In genomic region chr3R:7109760-7110303, dm6 we compare ENCODE assay signal across 2 fruit fly cellular contexts.
TF ChIP-seq lines count a peak whose summit lies in the region.

No protein-coding gene starts in this region.

TF ChIP-seq in whole organism, embryonic, 481 proteins besides CTCF, POLR2A, EP300 and RAD21 (continued from another document):
- TF ChIP-seq Atf6 (GFP tag; IDR thresholded peaks at IDR 0.05; lab: Robert Waterston, UW) (no peak), CG1832 (GFP tag; optimal IDR thresholded peaks at IDR 0.05; lab: Kevin White, UChicago) (peak; percentile 49), ac (GFP tag; optimal IDR thresholded peaks at IDR 0.05; lab: Kevin White, UChicago) (peak; percentile 19), CG4854 (GFP tag; optimal IDR thresholded peaks at IDR 0.05; lab: Kevin White, UChicago) (no peak), HmgZ (tag; optimal IDR thresholded peaks at IDR 0.05; lab: Kevin White, UChicago) (no peak), kni (GFP tag; optimal IDR thresholded peaks at IDR 0.05; lab: Kevin White, UChicago) (peak; percentile 71), dmrt11E (tag; optimal IDR thresholded peaks at IDR 0.05; lab: Kevin White, UChicago) (no peak), CoRest (tag; optimal IDR thresholded peaks at IDR 0.05; lab: Kevin White, UChicago) (no peak), luna (GFP tag; optimal IDR thresholded peaks at IDR 0.05; lab: Kevin White, UChicago) (no peak), bsh (GFP tag; optimal IDR thresholded peaks at IDR 0.05; lab: Kevin White, UChicago) (peak in 1 of 2 experiments; percentile 50), sqz (GFP tag; optimal IDR thresholded peaks at IDR 0.05; lab: Kevin White, UChicago) (peak; percentile 25), gcm (GFP tag; optimal IDR thresholded peaks at IDR 0.05; lab: Kevin White, UChicago) (peak; percentile 54), D (optimal IDR thresholded peaks at IDR 0.05; lab: Kevin White, UChicago) (peak; percentile 72), D (GFP tag; optimal IDR thresholded peaks at IDR 0.05; lab: Kevin White, UChicago) (no peak), CG13123 (GFP tag; optimal IDR thresholded peaks at IDR 0.05; lab: Kevin White, UChicago) (no peak), nerfin-1 (tag; optimal IDR thresholded peaks at IDR 0.05; lab: Kevin White, UChicago) (peak; percentile 22), cg (GFP tag; optimal IDR thresholded peaks at IDR 0.05; lab: Kevin White, UChicago) (peak; percentile 83), CG1792 (GFP tag; optimal IDR thresholded peaks at IDR 0.05; lab: Kevin White, UChicago) (no peak), pros (GFP tag; optimal IDR thresholded peaks at IDR 0.05; lab: Kevin White, UChicago) (peak; percentile 78), pnt (GFP tag; optimal IDR thresholded peaks at IDR 0.05; lab: Kevin White, UChicago) (no peak), CG4360 (GFP tag; IDR thresholded peaks at IDR 0.05; lab: Robert Waterston, UW) (peak; percentile 96), onecut (GFP tag; IDR thresholded peaks at IDR 0.05; lab: Robert Waterston, UW) (no peak), sna (GFP tag; IDR thresholded peaks at IDR 0.05; lab: Robert Waterston, UW; ENCODE audit: partially characterized antibody) (peak; percentile 30; the same call in 1 of the 2 replicates), ci (GFP tag; IDR thresholded peaks at IDR 0.05; lab: Robert Waterston, UW) (peak; percentile 51; the same call in 2 of the 3 replicates), CG9932 (GFP tag; IDR thresholded peaks at IDR 0.05; lab: Robert Waterston, UW) (no peak), CG9817 (tag; optimal IDR thresholded peaks at IDR 0.05; lab: Kevin White, UChicago) (no peak), dmrt99B (tag; optimal IDR thresholded peaks at IDR 0.05; lab: Kevin White, UChicago) (no peak), Dll (GFP tag; IDR thresholded peaks at IDR 0.05; lab: Robert Waterston, UW; ENCODE audit: partially characterized antibody) (0 out of 4 replicates have a peak, but pooled peaks have one; percentile 20), Ptx1 (GFP tag; IDR thresholded peaks at IDR 0.05; lab: Robert Waterston, UW) (no peak), CG16813 (GFP tag; IDR thresholded peaks at IDR 0.05; lab: Robert Waterston, UW; ENCODE audit: partially characterized antibody) (no peak), E2f1 (GFP tag; IDR thresholded peaks at IDR 0.05; lab: Robert Waterston, UW) (no peak), CG15479 (GFP tag; optimal IDR thresholded peaks at IDR 0.05; lab: Kevin White, UChicago) (peak; percentile 95), Kr (GFP tag; optimal IDR thresholded peaks at IDR 0.05; lab: Kevin White, UChicago) (peak; percentile 31), CG17385 (GFP tag; optimal IDR thresholded peaks at IDR 0.05; lab: Kevin White, UChicago) (peak; percentile 70), Atf-2 (GFP tag; optimal IDR thresholded peaks at IDR 0.05; lab: Kevin White, UChicago) (no peak), Sry-δ (GFP tag; optimal IDR thresholded peaks at IDR 0.05; lab: Kevin White, UChicago) (no peak), Fer1 (GFP tag; optimal IDR thresholded peaks at IDR 0.05; lab: Kevin White, UChicago) (no peak), chinmo (GFP tag; IDR thresholded peaks at IDR 0.05; lab: Robert Waterston, UW; ENCODE audit: partially characterized antibody) (peak; percentile 78; the same call in 1 of the 4 replicates), Trl (optimal IDR thresholded peaks at IDR 0.05; lab: Kevin White, UChicago) (peak; percentile 81 to 96), Trl (GFP tag; optimal IDR thresholded peaks at IDR 0.05; lab: Kevin White, UChicago) (no peak), CG11504 (tag; optimal IDR thresholded peaks at IDR 0.05; lab: Kevin White, UChicago) (peak; percentile 25), chn (GFP tag; optimal IDR thresholded peaks at IDR 0.05; lab: Kevin White, UChicago) (peak; percentile 62), salm (tag; optimal IDR thresholded peaks at IDR 0.05; lab: Kevin White, UChicago) (no peak), CG2129 (GFP tag; IDR thresholded peaks at IDR 0.05; lab: Robert Waterston, UW; ENCODE audit: partially characterized antibody) (no peak), toy (GFP tag; IDR thresholded peaks at IDR 0.05; lab: Robert Waterston, UW) (no peak), zen (tag; optimal IDR thresholded peaks at IDR 0.05; lab: Kevin White, UChicago) (peak; percentile 43), seq (GFP tag; IDR thresholded peaks at IDR 0.05; lab: Robert Waterston, UW) (0 out of 2 replicates have a peak, but pooled peaks have one; percentile 12), fd96Cb (tag; optimal IDR thresholded peaks at IDR 0.05; lab: Kevin White, UChicago) (no peak), CG17802 (tag; optimal IDR thresholded peaks at IDR 0.05; lab: Kevin White, UChicago) (no peak), p53 (GFP tag; optimal IDR thresholded peaks at IDR 0.05; lab: Kevin White, UChicago) (no peak), CG6654 (GFP tag; optimal IDR thresholded peaks at IDR 0.05; lab: Kevin White, UChicago) (no peak), schlank (tag; optimal IDR thresholded peaks at IDR 0.05; lab: Kevin White, UChicago) (no peak), PHDP (tag; optimal IDR thresholded peaks at IDR 0.05; lab: Kevin White, UChicago) (no peak), Pdp1 (GFP tag; optimal IDR thresholded peaks at IDR 0.05; lab: Kevin White, UChicago) (peak in 1 of 2 experiments; percentile 92), CG10366 (GFP tag; IDR thresholded peaks at IDR 0.05; lab: Robert Waterston, UW) (no peak), CG8924 (tag; optimal IDR thresholded peaks at IDR 0.05; lab: Kevin White, UChicago) (peak; percentile 14), yki (optimal IDR thresholded peaks at IDR 0.05; lab: Kevin White, UChicago) (peak; percentile 71), Six4 (GFP tag; optimal IDR thresholded peaks at IDR 0.05; lab: Kevin White, UChicago) (no peak)
TF ChIP-seq in whole organism, embryonic: peak in this region for 30.

TF ChIP-seq in whole organism, prepupa, 60 proteins besides CTCF, POLR2A, EP300 and RAD21 (continued from another document):
- TF ChIP-seq CG11902 (GFP tag; optimal IDR thresholded peaks at IDR 0.05; lab: Kevin White, UChicago) (no peak), CG31627 (GFP tag; optimal IDR thresholded peaks at IDR 0.05; lab: Kevin White, UChicago) (no peak)
